Worm (Caenorhabditis elegans) whole organism, late embryonic: ENCODE measurements around the gene fbxb-96.

Experiments used
- ahr-1 ChIP-seq: sonication (generic microtip); optimal IDR thresholded peaks from 2 replicates; lab custom pipeline; 2016; ENCODE audit warnings: missing genetic modification characterization, missing compliant biosample characterization
- fkh-10 ChIP-seq: fragments of 150-350 bp; optimal IDR thresholded peaks from 2 replicates; lab custom pipeline; 2014; ENCODE audit warnings: missing biosample characterization, missing genetic modification reagents, missing genetic modification characterization
- hlh-13 ChIP-seq: fragments of 200-800 bp; sonication (Bioruptor generic); optimal IDR thresholded peaks from 2 replicates; lab custom pipeline; 2018; ENCODE audit warnings: mild to moderate bottlenecking, missing genetic modification characterization, missing compliant biosample characterization

DNA sequence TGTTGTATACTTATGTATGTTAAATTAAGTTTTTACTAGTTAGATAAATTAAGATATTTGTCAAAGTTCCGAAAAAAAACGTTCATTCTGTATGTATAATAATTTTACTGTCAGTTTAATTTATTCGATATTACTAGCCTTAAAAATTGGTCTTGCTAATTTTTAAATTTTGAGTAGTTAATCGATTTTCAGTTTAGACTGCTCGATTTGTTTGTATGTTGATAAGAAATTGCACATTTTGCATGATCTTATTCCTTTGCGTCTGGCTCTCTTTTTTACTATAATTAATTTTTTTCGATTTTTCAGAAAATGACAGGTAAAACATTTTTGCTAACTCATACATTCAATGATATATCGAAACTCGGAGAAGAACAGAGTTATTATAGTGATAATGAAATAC lies 49.7 kb upstream of the fbxb-96 start, which contains the start of gene math-24:
- TF ChIP-seq fkh-10 (no peak), hlh-13 (GFP tag; lab: Kevin White, UChicago) (no peak), ahr-1 (tag; lab: Kevin White, UChicago) (no peak)
